Worm (Caenorhabditis elegans) whole organism, L4/young adult: ENCODE measurements around the gene lips-9.

Source experiments
- W03F9.2 ChIP-seq: fragments of 150-350 bp; optimal IDR thresholded peaks from 2 replicates; lab custom pipeline; 2014; ENCODE audit warnings: missing biosample characterization, missing genetic modification characterization
- dao-5 ChIP-seq: sonication (generic microtip); optimal IDR thresholded peaks from 2 replicates; lab custom pipeline; 2016; ENCODE audit warnings: missing genotype, missing genetic modification characterization, moderate library complexity, missing compliant biosample characterization
- him-1 ChIP-seq: sonication (generic microtip); optimal IDR thresholded peaks from 2 replicates; lab custom pipeline; 2016; ENCODE audit warnings: missing genotype, missing genetic modification reagents, missing genetic modification characterization, missing compliant biosample characterization

- TF ChIP-seq dao-5 (tag; lab: Kevin White, UChicago) (no peak), W03F9.2 (tag; lab: Kevin White, UChicago) (no peak), him-1 (tag; lab: Kevin White, UChicago) (no peak)
Measured at ce11 chrII:12954670-12955069, 19.5 kb upstream of the lips-9 start, which contains the start of the genes Y38F1A.1 and Y38F1A.2.
